Fruit fly (Drosophila melanogaster) whole organism: ENCODE data around the gene CG5849.
"Not testable (repeated sequence)": the region's sequence is repeated elsewhere in the genome, so short reads cannot be mapped to it uniquely, and the experiment has no call there.

Experiments
- CG8478 ChIP-seq: fragments of >200 bp; optimal IDR thresholded peaks from 2 replicates; lab custom pipeline; 2018; ENCODE audit warnings: inconsistent platforms
- Dll ChIP-seq: fragments of >200 bp; optimal IDR thresholded peaks from 2 replicates; lab custom pipeline; 2017
- EcR ChIP-seq, 2 experiments: fragments of >200 bp; optimal IDR thresholded peaks; 2 replicates each; lab custom pipeline; 2017; ENCODE audit warnings: missing biosample characterization in 2 of 2, missing genetic modification characterization in 2 of 2, missing genetic modification reagents in 2 of 2
- pan ChIP-seq: fragments of >200 bp; optimal IDR thresholded peaks from 2 replicates; lab custom pipeline; 2017
- psq ChIP-seq: fragments of >200 bp; optimal IDR thresholded peaks from 2 replicates; lab custom pipeline; 2017
- usp ChIP-seq: fragments of >200 bp; optimal IDR thresholded peaks from 2 replicates; lab custom pipeline; 2017; ENCODE audit warnings: missing biosample characterization, missing genetic modification characterization, mixed read lengths

The CG5849 gene

dm6 chr3R:21730955-21731354 is 8.9 kb upstream of the CG5849 start:
- TF ChIP-seq CG8478 (no peak), pan (lab: Kevin White, UChicago) (no peak), psq (no peak), usp (GFP tag; lab: Kevin White, UChicago) (no peak), EcR (GFP tag; optimal IDR thresholded peaks at IDR 0.05; lab: Kevin White, UChicago) (no peak), Dll (lab: Kevin White, UChicago) (no peak)

DNA sequence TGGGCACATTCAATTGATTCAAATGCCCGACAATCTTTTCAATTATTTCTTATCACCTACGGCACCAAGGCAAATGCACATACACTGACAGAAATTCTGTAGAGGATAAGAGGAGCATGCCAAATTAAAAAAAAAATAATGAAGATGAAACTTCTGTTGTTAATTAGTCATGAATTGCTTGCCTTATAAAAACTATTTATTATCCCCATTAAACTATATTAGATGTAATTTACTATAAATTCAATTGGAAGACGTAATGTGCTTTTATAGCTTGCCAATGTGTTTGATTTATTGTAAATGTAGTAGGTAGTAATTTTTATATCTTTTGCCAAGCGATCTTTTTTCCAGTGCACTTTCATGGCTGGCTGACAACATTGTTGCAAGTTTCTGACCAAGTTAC is 8.2 kb upstream of the CG5849 start:
- TF ChIP-seq psq (no peak), pan (lab: Kevin White, UChicago) (no peak), Dll (lab: Kevin White, UChicago) (no peak), CG8478 (no peak), usp (GFP tag; lab: Kevin White, UChicago) (no peak), EcR (GFP tag; optimal IDR thresholded peaks at IDR 0.05; lab: Kevin White, UChicago) (no peak)

- TF ChIP-seq psq = no peak
- TF ChIP-seq CG8478 = no peak
- TF ChIP-seq Dll (lab: Kevin White, UChicago) = no peak
- no peak for TF ChIP-seq usp (GFP tag; lab: Kevin White, UChicago)
These were observed 7.0 kb upstream of the CG5849 start for dm6 chr3R:21732901-21733300.

DNA sequence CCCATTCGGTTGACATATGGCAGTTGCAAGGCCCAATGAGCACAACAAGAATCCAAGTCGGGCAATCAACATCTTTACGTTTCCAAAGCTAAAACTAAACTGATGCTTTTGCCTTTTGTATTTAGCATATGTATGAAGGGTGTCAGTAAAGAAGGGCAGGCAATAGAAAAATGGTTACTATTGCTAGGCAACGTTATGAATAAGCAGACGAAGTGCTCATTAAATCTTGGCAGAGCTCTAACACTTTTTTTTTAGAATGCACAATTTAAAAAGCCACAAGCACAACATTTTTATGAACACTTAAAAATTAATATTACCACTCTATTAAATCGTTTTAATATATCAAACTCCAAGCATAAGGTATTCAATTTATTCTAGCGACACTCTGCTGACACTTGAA is 3.7 kb upstream of the CG5849 start, which contains the start of gene Sfp93F:
Sfp93F (minus strand) TSS at position 101 of the 400 bp plus-strand sequence.
- not testable (repeated sequence) for TF ChIP-seq psq; CG8478; pan (lab: Kevin White, UChicago)

DNA sequence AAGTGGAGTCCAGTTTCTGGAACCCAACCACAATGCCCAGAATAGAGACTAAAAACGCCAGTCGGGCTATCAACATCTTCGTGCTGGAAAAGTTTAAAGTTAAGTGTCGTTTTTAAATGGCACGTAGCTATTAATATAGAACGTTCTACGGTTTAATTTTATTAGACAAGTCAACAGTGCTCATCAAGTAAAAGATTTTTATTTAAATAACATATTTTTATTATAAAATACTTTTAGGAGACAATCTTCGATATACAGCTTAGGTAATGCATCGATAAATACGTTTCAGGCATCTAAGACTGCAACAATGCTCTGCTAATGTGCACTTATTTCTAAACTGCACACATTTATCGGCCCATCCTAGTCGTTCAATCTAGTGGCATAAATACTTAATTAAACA is 3.2 kb upstream of the CG5849 start, which contains the start of gene CG42869:
CG42869 (minus strand) TSS at position 101 of the 400 bp plus-strand sequence.
- TF ChIP-seq EcR (GFP tag; optimal IDR thresholded peaks at IDR 0.05; lab: Kevin White, UChicago) = no peak
- no peak for TF ChIP-seq CG8478
- TF ChIP-seq usp (GFP tag; lab: Kevin White, UChicago) = no peak
- TF ChIP-seq pan (lab: Kevin White, UChicago) = no peak
- TF ChIP-seq psq = no peak
- TF ChIP-seq Dll (lab: Kevin White, UChicago) = no peak

- TF ChIP-seq Dll (lab: Kevin White, UChicago) (no peak), CG8478 (no peak), EcR (GFP tag; optimal IDR thresholded peaks at IDR 0.05; lab: Kevin White, UChicago) (no peak), usp (GFP tag; lab: Kevin White, UChicago) (no peak)
These were observed 2.6 kb upstream of the CG5849 start, which contains the start of gene CG42870 for dm6 chr3R:21737264-21737663. TSS of gene CG42870 (minus strand) at chr3R:21737364.

DNA sequence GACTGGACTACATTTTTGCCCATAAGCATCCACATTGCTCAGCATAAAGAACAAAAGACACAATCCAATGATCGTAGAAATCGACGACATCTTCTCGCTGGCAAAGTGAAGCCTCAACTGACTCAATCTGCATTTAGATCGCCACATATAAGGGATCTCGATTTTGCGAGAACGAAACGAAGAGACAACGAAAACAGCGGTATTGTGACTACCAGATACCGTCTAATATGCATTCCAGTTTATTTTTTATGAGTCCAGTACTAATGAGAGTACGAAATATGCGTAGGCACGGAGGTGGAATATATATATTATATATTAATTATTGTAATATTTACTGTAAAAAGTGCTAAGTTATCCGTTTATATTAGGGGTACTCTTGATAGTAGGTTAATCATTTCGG is 895 bp upstream of the CG5849 start, which contains the start of gene CG34034:
CG34034 (minus strand) TSS at position 101 of the 400 bp plus-strand sequence.
- no peak for TF ChIP-seq CG8478
- no peak for TF ChIP-seq Dll (lab: Kevin White, UChicago)
- no peak for TF ChIP-seq usp (GFP tag; lab: Kevin White, UChicago)

DNA sequence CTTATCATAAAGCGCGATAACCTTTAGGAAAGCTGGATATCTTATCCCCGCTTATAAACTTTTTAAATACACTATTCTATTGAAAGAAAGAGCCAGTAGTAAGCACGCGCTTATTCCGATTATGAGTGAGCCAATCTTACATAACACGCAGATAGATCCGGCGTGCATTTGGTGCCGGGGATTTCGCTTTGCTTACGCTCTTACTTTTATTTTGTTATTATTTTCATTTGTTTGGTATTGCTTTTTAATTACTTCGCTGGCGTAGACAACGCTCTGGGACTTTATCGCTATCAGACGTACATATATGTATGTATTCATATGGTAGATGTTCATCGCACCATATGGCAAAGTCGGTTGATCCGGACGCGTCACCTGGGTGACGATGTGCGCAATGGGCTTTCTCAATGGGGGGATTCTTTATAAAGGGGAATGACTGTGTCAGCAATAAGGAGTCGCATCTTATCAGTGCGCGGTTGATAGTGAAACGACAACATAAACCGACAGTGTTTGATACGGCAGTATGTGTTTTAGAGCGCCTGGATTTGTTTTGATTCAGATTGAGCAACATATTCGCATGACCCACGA is 953 bp downstream of the CG5849 start:
- TF ChIP-seq CG8478 = no peak
- TF ChIP-seq Dll (lab: Kevin White, UChicago) = no peak
- no peak for TF ChIP-seq usp (GFP tag; lab: Kevin White, UChicago)
- no peak for TF ChIP-seq EcR (GFP tag; optimal IDR thresholded peaks at IDR 0.05; lab: Kevin White, UChicago)
- TF ChIP-seq pan (lab: Kevin White, UChicago) = no peak
- TF ChIP-seq psq = no peak

DNA sequence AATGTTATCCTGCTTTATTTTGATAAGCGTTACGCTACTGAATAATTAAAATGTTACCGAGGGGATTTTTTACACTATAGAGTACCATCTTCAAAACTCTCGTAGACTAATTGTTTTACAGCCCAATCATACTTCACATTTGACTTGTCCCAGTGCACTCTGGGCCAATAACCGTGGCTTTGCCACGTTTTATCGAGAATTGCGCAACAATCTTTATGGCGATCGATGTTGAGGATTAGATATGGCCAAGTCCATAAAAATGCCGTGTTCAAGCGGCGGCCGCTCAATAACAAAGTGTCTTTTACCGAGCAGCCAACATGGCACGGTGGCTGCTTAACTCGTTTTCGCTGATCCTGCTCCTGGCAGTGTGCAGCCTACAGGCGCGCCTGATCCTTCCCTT is 5.1 kb downstream of the CG5849 start, which contains the start of gene CG31343:
CG31343 (plus strand) TSS at position 279 of the 400 bp plus-strand sequence.
- no peak for TF ChIP-seq CG8478
- no peak for TF ChIP-seq EcR (GFP tag; optimal IDR thresholded peaks at IDR 0.05; lab: Kevin White, UChicago)
- TF ChIP-seq psq = no peak
- TF ChIP-seq pan (lab: Kevin White, UChicago) = no peak
- no peak for TF ChIP-seq Dll (lab: Kevin White, UChicago)
- TF ChIP-seq usp (GFP tag; lab: Kevin White, UChicago) = no peak

- TF ChIP-seq psq = no peak
- no peak for TF ChIP-seq EcR (GFP tag; optimal IDR thresholded peaks at IDR 0.05; lab: Kevin White, UChicago)
- no peak for TF ChIP-seq pan (lab: Kevin White, UChicago)
- TF ChIP-seq usp (GFP tag; lab: Kevin White, UChicago) = no peak
- no peak for TF ChIP-seq CG8478
- no peak for TF ChIP-seq Dll (lab: Kevin White, UChicago)
These were observed 6.0 kb downstream of the CG5849 start for dm6 chr3R:21745887-21746286.

- TF ChIP-seq EcR (GFP tag; optimal IDR thresholded peaks at IDR 0.05; lab: Kevin White, UChicago) (no peak), pan (lab: Kevin White, UChicago) (no peak), psq (no peak), Dll (lab: Kevin White, UChicago) (no peak), CG8478 (no peak), usp (GFP tag; lab: Kevin White, UChicago) (no peak)
These were observed 9.3 kb downstream of the CG5849 start, which contains the start of gene CG31233 for dm6 chr3R:21748954-21749920. TSS of gene CG31233 (plus strand) at chr3R:21749853.

DNA sequence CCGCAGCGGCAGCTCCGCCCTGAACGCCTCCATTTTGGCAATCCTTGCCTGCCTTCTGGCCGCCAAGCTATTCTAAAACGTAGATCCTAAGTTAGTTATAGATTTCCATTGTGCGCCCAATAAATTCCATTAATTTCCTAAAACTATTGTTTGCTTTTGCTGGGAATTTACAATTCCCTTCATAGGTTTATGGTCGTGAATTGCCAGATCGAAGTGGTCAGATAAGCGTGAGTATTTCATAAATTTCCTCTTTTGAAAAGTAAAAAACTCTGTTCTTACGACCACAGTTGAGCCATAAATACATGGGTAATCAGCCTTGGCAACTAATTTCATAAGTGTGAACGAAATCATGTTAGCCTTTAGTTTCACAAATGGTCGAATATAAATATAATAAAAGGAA is 13.2 kb downstream of the CG5849 start:
- no peak for TF ChIP-seq Dll (lab: Kevin White, UChicago)
- TF ChIP-seq psq = no peak
- TF ChIP-seq usp (GFP tag; lab: Kevin White, UChicago) = no peak
- TF ChIP-seq EcR (GFP tag; optimal IDR thresholded peaks at IDR 0.05; lab: Kevin White, UChicago) = no peak
- no peak for TF ChIP-seq CG8478
- no peak for TF ChIP-seq pan (lab: Kevin White, UChicago)
